Worm (Caenorhabditis elegans): ENCODE results near the gene C16C8.20.
A peak's percentile ranks its signal among the peaks of the same experiment; 100 is the strongest.

The C16C8.20 gene

ce11 chrII:3436412-3436811 lies 10.3 kb upstream of the C16C8.20 start, which contains the start of gene skpo-2:
TSS of gene skpo-2 (minus strand) at chrII:3436512.
- no peak for TF ChIP-seq skn-1 (tag; optimal IDR thresholded peaks at IDR 0.05)
- no peak for TF ChIP-seq nhr-28 (tag; optimal IDR thresholded peaks at IDR 0.05)
- no peak for TF ChIP-seq ama-1 (optimal IDR thresholded peaks at IDR 0.05)
- TF ChIP-seq ceh-9 (tag; optimal IDR thresholded peaks at IDR 0.05) = no peak
- no peak for TF ChIP-seq R02D3.7 (tag; optimal IDR thresholded peaks at IDR 0.05)

ce11 chrII:3437393-3437792 lies 9.4 kb upstream of the C16C8.20 start:
- TF ChIP-seq nfya-1 (tag; optimal IDR thresholded peaks at IDR 0.05; ENCODE audit: insufficient read depth) (no peak), jun-1 (tag; optimal IDR thresholded peaks at IDR 0.05) (no peak), nhr-12 (tag; optimal IDR thresholded peaks at IDR 0.05) (no peak), mdl-1 (tag; optimal IDR thresholded peaks at IDR 0.05) (no peak), nhr-76 (tag; optimal IDR thresholded peaks at IDR 0.05) (no peak), ZK546.5 (tag; optimal IDR thresholded peaks at IDR 0.05) (no peak), aly-2 (tag; optimal IDR thresholded peaks at IDR 0.05) (no peak), ceh-16 (tag; optimal IDR thresholded peaks at IDR 0.05) (no peak), nhr-43 (tag; optimal IDR thresholded peaks at IDR 0.05; ENCODE audit: poor library complexity, severe bottlenecking) (no peak), ztf-4 (tag; optimal IDR thresholded peaks at IDR 0.05) (no peak), tbx-2 (tag; optimal IDR thresholded peaks at IDR 0.05) (no peak), fkh-10 (GFP tag; optimal IDR thresholded peaks at IDR 0.05) (no peak), skn-1 (tag; optimal IDR thresholded peaks at IDR 0.05) (no peak), nhr-23 (tag; optimal IDR thresholded peaks at IDR 0.05) (no peak), nhr-11 (tag; optimal IDR thresholded peaks at IDR 0.05) (no peak)

ce11 chrII:3438280-3438679 lies 8.5 kb upstream of the C16C8.20 start:
- TF ChIP-seq daf-12 (tag; optimal IDR thresholded peaks at IDR 0.05) (no peak), nhr-67 (tag; optimal IDR thresholded peaks at IDR 0.05) (no peak), nhr-43 (tag; optimal IDR thresholded peaks at IDR 0.05; ENCODE audit: poor library complexity, severe bottlenecking) (no peak), lsy-12 (tag; optimal IDR thresholded peaks at IDR 0.05) (no peak), hmg-11 (tag; optimal IDR thresholded peaks at IDR 0.05) (no peak), lin-39 (tag; optimal IDR thresholded peaks at IDR 0.05) (no peak), lin-15B (tag; optimal IDR thresholded peaks at IDR 0.05) (no peak), ceh-82 (tag; optimal IDR thresholded peaks at IDR 0.05) (no peak)

- TF ChIP-seq elt-3 (tag; optimal IDR thresholded peaks at IDR 0.05) (no peak), daf-12 (tag; optimal IDR thresholded peaks at IDR 0.05) (no peak), eor-1 (tag; optimal IDR thresholded peaks at IDR 0.05) (no peak), nhr-77 (tag; optimal IDR thresholded peaks at IDR 0.05) (no peak), unc-62 (GFP tag; optimal IDR thresholded peaks at IDR 0.05) (no peak), snpc-4 (tag; optimal IDR thresholded peaks at IDR 0.05) (no peak), ama-1 (optimal IDR thresholded peaks at IDR 0.05) (no peak), lin-39 (tag; optimal IDR thresholded peaks at IDR 0.05) (peak; percentile 56), lsy-12 (tag; optimal IDR thresholded peaks at IDR 0.05) (no peak), tbx-2 (tag; optimal IDR thresholded peaks at IDR 0.05) (no peak), nfya-1 (tag; optimal IDR thresholded peaks at IDR 0.05; ENCODE audit: insufficient read depth) (peak; percentile 15), ceh-9 (tag; optimal IDR thresholded peaks at IDR 0.05) (no peak), ZK546.5 (tag; optimal IDR thresholded peaks at IDR 0.05) (no peak), nhr-23 (tag; optimal IDR thresholded peaks at IDR 0.05) (no peak), nhr-67 (tag; optimal IDR thresholded peaks at IDR 0.05) (no peak), fos-1 (tag; optimal IDR thresholded peaks at IDR 0.05) (no peak), nhr-11 (tag; optimal IDR thresholded peaks at IDR 0.05) (no peak), fkh-10 (GFP tag; optimal IDR thresholded peaks at IDR 0.05) (no peak), pha-4 (tag; optimal IDR thresholded peaks at IDR 0.05) (no peak), elt-2 (tag; optimal IDR thresholded peaks at IDR 0.05) (peak; percentile 96), pqm-1 (tag; optimal IDR thresholded peaks at IDR 0.05) (peak; percentile 69), unc-39 (tag; optimal IDR thresholded peaks at IDR 0.05) (no peak), aly-2 (tag; optimal IDR thresholded peaks at IDR 0.05) (no peak), egl-27 (tag; optimal IDR thresholded peaks at IDR 0.05) (no peak), nhr-28 (tag; optimal IDR thresholded peaks at IDR 0.05) (no peak), elt-1 (tag; optimal IDR thresholded peaks at IDR 0.05) (no peak), mml-1 (tag; optimal IDR thresholded peaks at IDR 0.05) (no peak), mdl-1 (tag; optimal IDR thresholded peaks at IDR 0.05) (no peak), skn-1 (tag; optimal IDR thresholded peaks at IDR 0.05) (no peak), jun-1 (tag; optimal IDR thresholded peaks at IDR 0.05) (no peak), nhr-76 (tag; optimal IDR thresholded peaks at IDR 0.05) (no peak), fkh-2 (tag; optimal IDR thresholded peaks at IDR 0.05) (no peak)
Observed at ce11 chrII:3439244-3439698, 7.5 kb upstream of the C16C8.20 start.
